Fruit fly (Drosophila melanogaster): ENCODE measurements around the gene Ir94c.
A peak's percentile ranks its signal among the peaks of the same experiment; 100 is the strongest.

Gene Ir94c

DNA sequence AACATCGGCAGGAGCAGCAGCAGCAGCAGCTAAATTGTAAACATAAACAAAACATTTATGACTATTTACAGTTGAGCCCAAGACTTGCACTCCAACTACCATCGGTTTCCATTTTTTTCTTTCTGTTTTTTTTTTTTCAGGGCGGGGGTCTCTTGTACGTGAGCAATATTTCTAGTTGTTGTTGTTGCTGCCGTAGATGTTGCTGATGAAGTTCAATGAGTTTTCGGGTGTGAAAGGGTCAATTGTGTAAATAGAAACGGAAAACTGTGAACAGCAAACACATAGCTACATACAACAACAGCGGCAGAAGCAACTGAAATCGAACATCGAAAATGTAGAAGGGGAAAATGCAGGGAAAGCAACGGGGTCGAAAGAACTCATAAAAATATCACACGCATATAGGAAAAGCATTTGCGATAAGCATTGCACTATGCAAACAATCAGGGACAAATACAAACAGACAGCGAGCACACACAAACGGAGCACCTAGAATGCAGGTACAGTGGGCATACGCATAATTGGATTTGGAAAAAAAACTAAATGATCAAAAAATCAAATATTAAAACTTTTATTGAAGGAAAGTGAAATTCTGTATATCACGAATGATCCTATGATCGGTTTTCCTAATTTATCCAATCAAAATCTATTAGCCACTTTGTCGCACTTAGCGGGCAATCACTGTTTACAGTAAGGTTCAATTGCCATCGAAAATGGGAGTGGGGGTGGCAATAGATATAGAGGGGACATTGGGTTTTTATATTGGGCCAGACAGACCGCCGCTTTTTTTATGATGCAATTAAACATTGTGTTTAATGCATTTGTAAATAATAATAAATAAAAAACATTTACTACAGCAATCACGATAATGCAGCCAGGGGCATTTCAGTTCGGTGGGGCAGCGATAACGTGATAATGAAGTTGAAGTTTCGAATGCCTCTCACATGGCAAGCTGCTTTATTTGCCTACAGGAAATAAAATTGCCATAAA, 26.5 kb upstream of the Ir94c start (continued):
- no peak for TF ChIP-seq CG8632 (GFP tag; optimal IDR thresholded peaks at IDR 0.05)
- peak; percentile 16 for TF ChIP-seq CG31627 (GFP tag; optimal IDR thresholded peaks at IDR 0.05)
- TF ChIP-seq CG3919 (GFP tag; optimal IDR thresholded peaks at IDR 0.05), result peak; percentile 39
- TF ChIP-seq CG6163 (GFP tag; IDR thresholded peaks at IDR 0.05), result peak; percentile 83
- peak; percentile 57 for TF ChIP-seq achi (GFP tag; optimal IDR thresholded peaks at IDR 0.05)
- no peak for TF ChIP-seq cyc (GFP tag; optimal IDR thresholded peaks at IDR 0.05)
- peak; percentile 74 for TF ChIP-seq Gug (GFP tag; IDR thresholded peaks at IDR 0.05)
- TF ChIP-seq svp (GFP tag), result peak; percentile 57
- peak; percentile 89 for TF ChIP-seq Eip78C (GFP tag)
- TF ChIP-seq pdm3 (GFP tag; optimal IDR thresholded peaks at IDR 0.05), result peak; percentile 59
- TF ChIP-seq CG6854 (GFP tag; optimal IDR thresholded peaks at IDR 0.05), result no peak

DNA sequence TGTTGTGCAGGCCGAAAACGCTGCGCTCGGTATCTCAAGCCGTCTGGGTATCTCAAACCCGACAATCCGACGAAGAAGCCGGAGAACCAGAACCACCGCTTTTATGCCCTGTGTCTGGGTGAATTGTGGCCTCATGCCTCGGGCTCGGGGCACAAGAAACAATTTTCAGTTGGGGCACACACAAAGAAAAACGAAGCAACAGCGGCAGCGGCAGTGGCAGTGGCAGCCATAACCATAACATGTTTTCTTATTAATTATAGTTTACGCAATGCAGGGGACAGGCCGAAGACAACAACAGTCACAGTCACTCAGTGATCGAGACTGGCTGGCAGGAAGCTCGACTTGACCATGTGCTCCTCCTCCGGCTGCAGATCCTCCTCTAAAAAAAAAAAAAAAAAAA, 23.2 kb upstream of the Ir94c start:
- peak; percentile 14 for TF ChIP-seq vri (GFP tag; optimal IDR thresholded peaks at IDR 0.05)
- no peak for TF ChIP-seq CG10669 (GFP tag; optimal IDR thresholded peaks at IDR 0.05)
- TF ChIP-seq CG6163 (GFP tag; IDR thresholded peaks at IDR 0.05), result 0 out of 3 replicates have a peak, but pooled peaks have one; percentile 41
- peak; percentile 22 for TF ChIP-seq CG1621 (tag; optimal IDR thresholded peaks at IDR 0.05)
- no peak for TF ChIP-seq CG34406 (GFP tag; optimal IDR thresholded peaks at IDR 0.05)
- TF ChIP-seq ss (GFP tag; optimal IDR thresholded peaks at IDR 0.05), result peak; percentile 17 to 45
- peak; percentile 35 for TF ChIP-seq dsx (GFP tag; optimal IDR thresholded peaks at IDR 0.05; ENCODE audit: poor library complexity, severe bottlenecking)
- peak; percentile 40 for TF ChIP-seq Eip78C (GFP tag)
- peak; percentile 7 for TF ChIP-seq CG3919 (GFP tag; optimal IDR thresholded peaks at IDR 0.05)
- peak; percentile 31 for TF ChIP-seq Sox102F (GFP tag; optimal IDR thresholded peaks at IDR 0.05)
- peak; percentile 34 for TF ChIP-seq svp (GFP tag)
- no peak for TF ChIP-seq Smox (GFP tag; optimal IDR thresholded peaks at IDR 0.05)
- no peak for TF ChIP-seq Hr38 (GFP tag; optimal IDR thresholded peaks at IDR 0.05)

DNA sequence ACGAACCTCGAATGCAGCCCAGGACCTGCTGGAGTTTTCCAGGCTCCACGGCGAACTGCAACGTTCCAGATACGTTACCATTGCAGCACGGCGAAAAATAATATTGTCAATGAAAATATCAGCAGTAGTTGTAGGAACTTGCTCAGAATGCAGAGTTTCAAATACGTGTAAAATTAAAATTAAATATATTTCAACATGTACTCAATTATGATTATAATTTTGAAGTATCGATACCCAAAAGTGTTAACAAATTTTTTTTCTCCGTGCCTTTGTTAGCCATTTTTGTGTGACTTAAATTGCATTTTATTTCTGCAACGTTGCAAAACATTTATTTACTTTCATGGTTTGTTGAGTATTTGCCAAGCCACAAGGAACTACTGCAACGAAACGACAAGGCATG, 22.1 kb upstream of the Ir94c start:
- TF ChIP-seq Hr4 (GFP tag; optimal IDR thresholded peaks at IDR 0.05) (peak; percentile 10), CG6276 (GFP tag; optimal IDR thresholded peaks at IDR 0.05) (no peak), OdsH (GFP tag; optimal IDR thresholded peaks at IDR 0.05) (peak; percentile 37), CG32006 (GFP tag; optimal IDR thresholded peaks at IDR 0.05) (peak; percentile 30), Ets96B (tag; optimal IDR thresholded peaks at IDR 0.05) (peak; percentile 8), CG6808 (GFP tag; optimal IDR thresholded peaks at IDR 0.05) (no peak), Gug (GFP tag; IDR thresholded peaks at IDR 0.05) (no peak), acj6 (GFP tag; optimal IDR thresholded peaks at IDR 0.05) (peak; percentile 29), CG10669 (GFP tag; optimal IDR thresholded peaks at IDR 0.05) (no peak), Sox102F (GFP tag; optimal IDR thresholded peaks at IDR 0.05) (no peak), CG11294 (GFP tag; IDR thresholded peaks at IDR 0.05) (no peak), Ets21C (GFP tag; optimal IDR thresholded peaks at IDR 0.05) (no peak), achi (GFP tag; optimal IDR thresholded peaks at IDR 0.05) (peak; percentile 16), Sox14 (GFP tag; optimal IDR thresholded peaks at IDR 0.05) (peak; percentile 2), cyc (GFP tag; optimal IDR thresholded peaks at IDR 0.05) (no peak), topi (GFP tag; optimal IDR thresholded peaks at IDR 0.05) (peak; percentile 13), CG11762 (GFP tag; optimal IDR thresholded peaks at IDR 0.05; ENCODE audit: insufficient read depth) (peak; percentile 16), Blimp-1 (GFP tag; optimal IDR thresholded peaks at IDR 0.05) (no peak), CG9139 (GFP tag; optimal IDR thresholded peaks at IDR 0.05) (no peak), fd85E (GFP tag; optimal IDR thresholded peaks at IDR 0.05) (no peak), salr (GFP tag; optimal IDR thresholded peaks at IDR 0.05) (no peak), Eip78C (GFP tag) (peak; percentile 73), Eip75B (GFP tag; optimal IDR thresholded peaks at IDR 0.05) (no peak), CG4318 (GFP tag; optimal IDR thresholded peaks at IDR 0.05) (no peak), vri (GFP tag; optimal IDR thresholded peaks at IDR 0.05) (no peak), Hr38 (GFP tag; optimal IDR thresholded peaks at IDR 0.05) (no peak), fd59A (GFP tag; optimal IDR thresholded peaks at IDR 0.05) (no peak), Sox15 (GFP tag; optimal IDR thresholded peaks at IDR 0.05) (no peak), Lpt (GFP tag; optimal IDR thresholded peaks at IDR 0.05) (no peak), CG10631 (GFP tag; optimal IDR thresholded peaks at IDR 0.05) (peak; percentile 5), esn (GFP tag; optimal IDR thresholded peaks at IDR 0.05) (peak; percentile 43), net (GFP tag; optimal IDR thresholded peaks at IDR 0.05) (no peak), spab (GFP tag; optimal IDR thresholded peaks at IDR 0.05) (no peak), CG34406 (GFP tag; optimal IDR thresholded peaks at IDR 0.05) (no peak)
